Worm (Caenorhabditis elegans): ENCODE data around the gene srsx-24.

- TF ChIP-seq unc-39 (tag; optimal IDR thresholded peaks at IDR 0.05) (no peak), lsy-2 (tag; optimal IDR thresholded peaks at IDR 0.05) (no peak), snpc-4 (tag; optimal IDR thresholded peaks at IDR 0.05) (no peak), elt-1 (tag; optimal IDR thresholded peaks at IDR 0.05; ENCODE audit: borderline replicate concordance, insufficient read depth) (no peak), hlh-1 (tag; optimal IDR thresholded peaks at IDR 0.05) (no peak)
These were observed 45.1 kb upstream of the srsx-24 start, which contains the start of gene F18E3.10 for ce11 chrV:7424336-7424735.
